Worm (Caenorhabditis elegans) whole organism, early embryonic: ENCODE results near the gene C05G5.2.

Experiments used
- B0310.2 ChIP-seq: sonication (generic microtip); optimal IDR thresholded peaks from 2 replicates; lab custom pipeline; 2016; ENCODE audit warnings: mild to moderate bottlenecking, missing genetic modification characterization, missing compliant biosample characterization
- aly-1 ChIP-seq: sonication (generic microtip); optimal IDR thresholded peaks from 2 replicates; lab custom pipeline; 2016; ENCODE audit warnings: missing genetic modification characterization, missing compliant biosample characterization
- ama-1 ChIP-seq: fragments of 150-350 bp; optimal IDR thresholded peaks from 2 replicates; lab custom pipeline; 2014
- ceh-13 ChIP-seq: fragments of 200-800 bp; sonication (Bioruptor generic); optimal IDR thresholded peaks from 2 replicates; lab custom pipeline; 2018; ENCODE audit warnings: mild to moderate bottlenecking, missing genetic modification characterization, missing compliant biosample characterization
- ceh-36 ChIP-seq: sonication (generic microtip); optimal IDR thresholded peaks from 2 replicates; lab custom pipeline; 2016; ENCODE audit warnings: missing genetic modification characterization, inconsistent platforms, missing compliant biosample characterization
- ets-7 ChIP-seq: sonication (generic microtip); optimal IDR thresholded peaks from 2 replicates; lab custom pipeline; 2016; ENCODE audit warnings: missing genotype, missing genetic modification characterization, missing compliant biosample characterization
- flt-1 ChIP-seq: fragments of 200-800 bp; sonication (Bioruptor generic); IDR thresholded peaks from 2 replicates; pipeline ENCODE4 v1.3.6; 2022; ENCODE audit warnings: missing genetic modification characterization, missing compliant biosample characterization
- hmbx-1 ChIP-seq: sonication (generic microtip); optimal IDR thresholded peaks from 2 replicates; lab custom pipeline; 2016; ENCODE audit warnings: mild to moderate bottlenecking, missing genetic modification characterization, missing compliant biosample characterization
- scrt-1 ChIP-seq: fragments of 200-800 bp; sonication (Bioruptor generic); IDR thresholded peaks from 2 replicates; pipeline ENCODE4 v1.3.6; 2022; ENCODE audit warnings: missing genetic modification characterization, missing compliant biosample characterization
- sea-1 ChIP-seq: fragments of 200-800 bp; sonication (Bioruptor generic); conservative IDR thresholded peaks from 2 replicates; pipeline ENCODE4 v1.3.6; 2022; ENCODE audit warnings: missing genetic modification characterization, missing compliant biosample characterization
- tbx-11 ChIP-seq: fragments of 200-800 bp; sonication (Bioruptor generic); IDR thresholded peaks from 2 replicates; pipeline ENCODE4 v1.3.6; 2022; ENCODE audit warnings: missing genetic modification characterization, missing compliant biosample characterization
- tbx-37 ChIP-seq: fragments of 200-800 bp; sonication (Bioruptor generic); conservative IDR thresholded peaks from 2 replicates; pipeline ENCODE4 v1.3.6; 2022; ENCODE audit warnings: missing genetic modification reagents, missing genetic modification characterization, missing compliant biosample characterization
- tra-4 ChIP-seq: sonication (generic microtip); optimal IDR thresholded peaks from 2 replicates; lab custom pipeline; 2017; ENCODE audit warnings: missing genetic modification characterization, missing compliant biosample characterization

ce11 chrX:14771682-14772081 lies 24.6 kb downstream of the C05G5.2 start, which contains the start of gene Y16B4A.2:
- no peak for TF ChIP-seq ceh-36 (tag; lab: Kevin White, UChicago)
- no peak for TF ChIP-seq tbx-37 (GFP tag; lab: Robert Waterston, UW)
- TF ChIP-seq ama-1 (lab: Kevin White, UChicago) = no peak
- no peak for TF ChIP-seq hmbx-1
- TF ChIP-seq aly-1 (tag; lab: Kevin White, UChicago) = no peak
- no peak for TF ChIP-seq ets-7
- TF ChIP-seq sea-1 (GFP tag; lab: Robert Waterston, UW) = no peak
- no peak for TF ChIP-seq scrt-1
- no peak for TF ChIP-seq tra-4
- TF ChIP-seq B0310.2 = no peak
- TF ChIP-seq ceh-13 (GFP tag; lab: Kevin White, UChicago) = no peak
- TF ChIP-seq tbx-11 (GFP tag; lab: Robert Waterston, UW) = no peak
- no peak for TF ChIP-seq flt-1 (GFP tag; lab: Robert Waterston, UW)
